Worm (Caenorhabditis elegans) whole organism, young adult: ENCODE results near the gene F38B6.7.
A peak's percentile ranks its signal among the peaks of the same experiment; 100 is the strongest.

Source experiments
- B0019.2 ChIP-seq: fragments of 200-800 bp; sonication (Bioruptor generic); conservative IDR thresholded peaks from 2 replicates; pipeline ENCODE4 v1.3.6; 2022; ENCODE audit warnings: missing genetic modification reagents, missing genetic modification characterization, missing compliant biosample characterization
- C06A6.2 ChIP-seq: fragments of 200-800 bp; sonication (Bioruptor generic); conservative IDR thresholded peaks from 2 replicates; pipeline ENCODE4 v1.3.6; 2022; ENCODE audit warnings: missing genetic modification characterization, missing compliant biosample characterization
- C17E4.6 ChIP-seq: fragments of 200-800 bp; sonication (Bioruptor generic); IDR thresholded peaks from 2 replicates; pipeline ENCODE4 v1.3.6; 2022; ENCODE audit warnings: missing genetic modification reagents, missing genetic modification characterization, missing compliant biosample characterization
- D2030.7 ChIP-seq: fragments of 200-800 bp; sonication (Bioruptor generic); IDR thresholded peaks from 2 replicates; pipeline ENCODE4 v1.3.6; 2022; ENCODE audit warnings: missing genetic modification reagents, missing genetic modification characterization, missing compliant biosample characterization
- F10E7.11 ChIP-seq: sonication (generic microtip); optimal IDR thresholded peaks from 2 replicates; lab custom pipeline; 2017; ENCODE audit warnings: mild to moderate bottlenecking, missing genetic modification characterization, moderate library complexity, missing compliant biosample characterization
- F22D6.2 ChIP-seq: sonication (generic microtip); optimal IDR thresholded peaks from 2 replicates; lab custom pipeline; 2016; ENCODE audit warnings: mild to moderate bottlenecking, missing genetic modification characterization, missing compliant biosample characterization
- F39B2.1 ChIP-seq: fragments of 200-800 bp; sonication (Bioruptor generic); IDR thresholded peaks from 2 replicates; pipeline ENCODE4 v1.3.6; 2022; ENCODE audit warnings: missing genetic modification reagents, missing genetic modification characterization, missing compliant biosample characterization
- F57A8.1 ChIP-seq: fragments of 200-800 bp; sonication (Bioruptor generic); optimal IDR thresholded peaks from 2 replicates; lab custom pipeline; 2018; ENCODE audit warnings: mild to moderate bottlenecking, missing genetic modification characterization, moderate library complexity, missing compliant biosample characterization
- F57C9.4 ChIP-seq: sonication (generic microtip); optimal IDR thresholded peaks from 2 replicates; lab custom pipeline; 2017; ENCODE audit warnings: mild to moderate bottlenecking, missing genetic modification characterization, missing compliant biosample characterization
- K11D2.4 ChIP-seq: fragments of 200-800 bp; sonication (Bioruptor generic); IDR thresholded peaks from 2 replicates; pipeline ENCODE4 v1.3.6; 2022; ENCODE audit warnings: missing genetic modification reagents, missing genetic modification characterization, missing compliant biosample characterization
- ZK185.1 ChIP-seq: sonication (generic microtip); optimal IDR thresholded peaks from 2 replicates; lab custom pipeline; 2016; ENCODE audit warnings: mild to moderate bottlenecking, missing genetic modification characterization, missing compliant biosample characterization; ENCODE audit not compliant: poor library complexity, severe bottlenecking
- ama-1 ChIP-seq, 3 experiments: fragments of 150-350 bp in 1 of 3; sonication (generic microtip) in 2 of 3; optimal IDR thresholded peaks; 2 replicates each; lab custom pipeline; 2014 to 2018; ENCODE audit warnings: missing biosample characterization in 2 of 3, missing genetic modification characterization in 2 of 3, missing genetic modification reagents in 2 of 3
- atf-7 ChIP-seq: sonication (generic microtip); optimal IDR thresholded peaks from 2 replicates; lab custom pipeline; 2017; ENCODE audit warnings: mild to moderate bottlenecking, missing genetic modification characterization, missing compliant biosample characterization
- cebp-1 ChIP-seq, 2 experiments: fragments of 200-800 bp in 1 of 2; sonication (Bioruptor generic) in 1 of 2; sonication (generic microtip) in 1 of 2; IDR thresholded peaks in 1 of 2; optimal IDR thresholded peaks in 1 of 2; 2 replicates each; pipeline versions ENCODE4 v1.3.6 to Lab custom; 2017 to 2022; ENCODE audit warnings: missing compliant biosample characterization in 2 of 2, missing genetic modification characterization in 2 of 2, mild to moderate bottlenecking in 1 of 2, missing genetic modification reagents in 1 of 2, moderate library complexity in 1 of 2
- ceh-27 ChIP-seq: fragments of 200-800 bp; sonication (Bioruptor generic); optimal IDR thresholded peaks from 2 replicates; lab custom pipeline; 2018; ENCODE audit warnings: mild to moderate bottlenecking, missing genetic modification characterization, moderate library complexity, missing compliant biosample characterization
- ceh-40 ChIP-seq: fragments of 200-800 bp; sonication (Bioruptor generic); IDR thresholded peaks from 2 replicates; pipeline ENCODE4 v1.3.6; 2022; ENCODE audit warnings: missing genetic modification characterization, missing compliant biosample characterization
- chd-7 ChIP-seq: sonication (generic microtip); optimal IDR thresholded peaks from 2 replicates; lab custom pipeline; 2016; ENCODE audit warnings: mild to moderate bottlenecking, missing genetic modification characterization, moderate library complexity, missing compliant biosample characterization
- dpl-1 ChIP-seq: fragments of 150-350 bp; optimal IDR thresholded peaks from 2 replicates; lab custom pipeline; 2014; ENCODE audit warnings: missing biosample characterization, missing genetic modification reagents, missing genetic modification characterization
- egl-18 ChIP-seq: fragments of 200-800 bp; sonication (Bioruptor generic); IDR thresholded peaks from 2 replicates; pipeline ENCODE4 v1.3.6; 2022; ENCODE audit warnings: missing genetic modification reagents, missing genetic modification characterization, missing compliant biosample characterization
- egl-44 ChIP-seq: fragments of 200-800 bp; sonication (Bioruptor generic); IDR thresholded peaks from 2 replicates; pipeline ENCODE4 v1.3.6; 2022; ENCODE audit warnings: missing genetic modification reagents, missing genetic modification characterization, missing compliant biosample characterization
- gei-17 ChIP-seq: fragments of 200-800 bp; sonication (Bioruptor generic); optimal IDR thresholded peaks from 2 replicates; lab custom pipeline; 2018; ENCODE audit warnings: mild to moderate bottlenecking, missing genetic modification characterization, missing compliant biosample characterization
- him-1 ChIP-seq: sonication (generic microtip); optimal IDR thresholded peaks from 2 replicates; lab custom pipeline; 2016; ENCODE audit warnings: missing genotype, missing genetic modification reagents, missing genetic modification characterization, missing compliant biosample characterization
- hlh-12 ChIP-seq: sonication (generic microtip); optimal IDR thresholded peaks from 2 replicates; lab custom pipeline; 2016; ENCODE audit warnings: missing genetic modification characterization, missing compliant biosample characterization
- hmg-1.2 ChIP-seq: fragments of 200-800 bp; sonication (Bioruptor generic); IDR thresholded peaks from 2 replicates; pipeline ENCODE4 v1.3.6; 2022; ENCODE audit warnings: missing genetic modification reagents, missing genetic modification characterization, missing compliant biosample characterization
- hmg-20 ChIP-seq: fragments of 200-800 bp; sonication (Bioruptor generic); IDR thresholded peaks from 2 replicates; pipeline ENCODE4 v1.3.6; 2022; ENCODE audit warnings: missing genetic modification reagents, missing genetic modification characterization, missing compliant biosample characterization
- hrde-1 ChIP-seq: sonication (generic microtip); optimal IDR thresholded peaks from 2 replicates; lab custom pipeline; 2016; ENCODE audit warnings: missing genetic modification characterization, mild to moderate bottlenecking, missing compliant biosample characterization, moderate library complexity, missing genotype, missing genetic modification reagents, borderline replicate concordance
- let-607 ChIP-seq, 2 experiments: fragments of 200-800 bp in 1 of 2; sonication (Bioruptor generic) in 1 of 2; sonication (generic microtip) in 1 of 2; optimal IDR thresholded peaks; 2 replicates each; lab custom pipeline; 2016 to 2018; ENCODE audit warnings: mild to moderate bottlenecking in 2 of 2, missing compliant biosample characterization in 2 of 2, missing genetic modification characterization in 2 of 2, moderate library complexity in 2 of 2, missing genotype in 1 of 2
- lin-35 ChIP-seq, 3 experiments: fragments of 150-350 bp in 2 of 3; sonication (generic microtip) in 1 of 3; optimal IDR thresholded peaks; 2 replicates each; lab custom pipeline; 2014 to 2018; ENCODE audit warnings: missing biosample characterization in 3 of 3, missing genetic modification characterization in 3 of 3, missing genetic modification reagents in 3 of 3
- lin-54 ChIP-seq: fragments of 200-800 bp; sonication (Bioruptor generic); optimal IDR thresholded peaks from 2 replicates; lab custom pipeline; 2018; ENCODE audit warnings: mild to moderate bottlenecking, missing genetic modification characterization, missing compliant biosample characterization
- madf-10 ChIP-seq: sonication (generic microtip); optimal IDR thresholded peaks from 2 replicates; lab custom pipeline; 2016; ENCODE audit warnings: mild to moderate bottlenecking, missing genetic modification characterization, missing compliant biosample characterization
- madf-8 ChIP-seq: fragments of 200-800 bp; sonication (Bioruptor generic); conservative IDR thresholded peaks from 2 replicates; pipeline ENCODE4 v1.3.6; 2022; ENCODE audit warnings: missing genetic modification reagents, missing genetic modification characterization, missing compliant biosample characterization
- mcd-1 ChIP-seq: fragments of 200-800 bp; sonication (Bioruptor generic); IDR thresholded peaks from 2 replicates; pipeline ENCODE4 v1.3.6; 2022; ENCODE audit warnings: missing genetic modification reagents, missing genetic modification characterization, missing compliant biosample characterization
- nfya-2 ChIP-seq: fragments of 200-800 bp; sonication (Bioruptor generic); IDR thresholded peaks from 2 replicates; pipeline ENCODE4 v1.3.6; 2022; ENCODE audit warnings: missing genetic modification reagents, missing genetic modification characterization, missing compliant biosample characterization
- nhr-80 ChIP-seq: sonication (generic microtip); optimal IDR thresholded peaks from 2 replicates; lab custom pipeline; 2016; ENCODE audit warnings: missing genetic modification characterization, missing compliant biosample characterization
- pha-4 ChIP-seq: fragments of 150-350 bp; sonication (generic microtip); optimal IDR thresholded peaks from 2 replicates; lab custom pipeline; 2014; ENCODE audit warnings: missing biosample characterization, missing genetic modification reagents, missing genetic modification characterization
- rcor-1 ChIP-seq: fragments of 200-800 bp; sonication (Bioruptor generic); IDR thresholded peaks from 2 replicates; pipeline ENCODE4 v1.3.6; 2022; ENCODE audit warnings: missing genetic modification reagents, missing genetic modification characterization, missing compliant biosample characterization
- rpc-1 ChIP-seq, 2 experiments: fragments of 150-350 bp in 1 of 2; sonication (generic microtip) in 1 of 2; optimal IDR thresholded peaks; 2 replicates each; lab custom pipeline; 2014 to 2018; ENCODE audit warnings: missing biosample characterization in 1 of 2, missing genetic modification characterization in 1 of 2, missing genetic modification reagents in 1 of 2, missing genotype in 1 of 2
- sea-2 ChIP-seq: fragments of 200-800 bp; sonication (Bioruptor generic); IDR thresholded peaks from 2 replicates; pipeline ENCODE4 v1.3.6; 2022; ENCODE audit warnings: missing genetic modification characterization, missing compliant biosample characterization
- tlf-1 ChIP-seq: fragments of 200-800 bp; sonication (Bioruptor generic); optimal IDR thresholded peaks from 2 replicates; lab custom pipeline; 2018; ENCODE audit warnings: mild to moderate bottlenecking, missing genetic modification characterization, missing compliant biosample characterization
- unc-62 ChIP-seq: fragments of 150-350 bp; optimal IDR thresholded peaks from 2 replicates; lab custom pipeline; 2014; ENCODE audit warnings: missing biosample characterization, missing genetic modification reagents, missing genetic modification characterization
- ztf-25 ChIP-seq: fragments of 200-800 bp; sonication (Bioruptor generic); IDR thresholded peaks from 2 replicates; pipeline ENCODE4 v1.3.6; 2022; ENCODE audit warnings: missing genetic modification reagents, missing genetic modification characterization, missing compliant biosample characterization
- ztf-28 ChIP-seq: fragments of 200-800 bp; sonication (Bioruptor generic); IDR thresholded peaks from 2 replicates; pipeline ENCODE4 v1.3.6; 2022; ENCODE audit warnings: missing genetic modification reagents, missing genetic modification characterization, missing compliant biosample characterization
- ztf-6 ChIP-seq: fragments of 200-800 bp; sonication (Bioruptor generic); IDR thresholded peaks from 2 replicates; pipeline ENCODE4 v1.3.6; 2022; ENCODE audit warnings: missing genetic modification reagents, missing genetic modification characterization, missing compliant biosample characterization

The F38B6.7 gene

ce11 chrX:6742891-6743290 is 44.7 kb upstream of the F38B6.7 start:
- TF ChIP-seq cebp-1 (GFP tag; IDR thresholded peaks at IDR 0.05; lab: Robert Waterston, UW) = no peak
- peak; percentile 21 for TF ChIP-seq cebp-1 (tag; optimal IDR thresholded peaks at IDR 0.05; lab: Kevin White, UChicago)
- peak; percentile 85 for TF ChIP-seq pha-4 (tag; lab: Kevin White, UChicago)
- no peak for TF ChIP-seq ceh-27 (GFP tag; lab: Kevin White, UChicago)
- peak; percentile 14; the same call in 1 of the 2 replicates for TF ChIP-seq hmg-1.2
- peak; percentile 88 for TF ChIP-seq ama-1 (optimal IDR thresholded peaks at IDR 0.05; lab: Kevin White, UChicago)
- no peak for TF ChIP-seq ama-1 (GFP tag; optimal IDR thresholded peaks at IDR 0.05; lab: Kevin White, UChicago)
- TF ChIP-seq madf-10 (tag; lab: Kevin White, UChicago) = peak; percentile 25
- TF ChIP-seq ZK185.1 (tag; lab: Kevin White, UChicago) = peak; percentile 36
- TF ChIP-seq lin-54 (GFP tag; lab: Kevin White, UChicago) = peak; percentile 10
- TF ChIP-seq C06A6.2 (GFP tag; lab: Robert Waterston, UW) = peak; percentile 60; the same call in 1 of the 2 replicates
- TF ChIP-seq nhr-80 (tag; lab: Kevin White, UChicago) = peak; percentile 51
- peak in 1 of 3 experiments; percentile 17 for TF ChIP-seq lin-35 (GFP tag; optimal IDR thresholded peaks at IDR 0.05; lab: Kevin White, UChicago)
- no peak for TF ChIP-seq ztf-28
- no peak for TF ChIP-seq tlf-1 (GFP tag; lab: Kevin White, UChicago)
- no peak for TF ChIP-seq unc-62
- TF ChIP-seq chd-7 = peak; percentile 2

- TF ChIP-seq let-607 (tag; optimal IDR thresholded peaks at IDR 0.05; lab: Kevin White, UChicago) (peak in 1 of 2 experiments; percentile 28), F10E7.11 (tag; lab: Kevin White, UChicago) (no peak), madf-8 (GFP tag; lab: Robert Waterston, UW) (no peak), nhr-80 (tag; lab: Kevin White, UChicago) (peak; percentile 37), ceh-40 (GFP tag; lab: Robert Waterston, UW) (0 out of 2 replicates have a peak, but pooled peaks have one; percentile 52), cebp-1 (GFP tag; IDR thresholded peaks at IDR 0.05; lab: Robert Waterston, UW) (peak; percentile 69), cebp-1 (tag; optimal IDR thresholded peaks at IDR 0.05; lab: Kevin White, UChicago) (peak; percentile 85), rpc-1 (optimal IDR thresholded peaks at IDR 0.05; lab: Kevin White, UChicago) (no peak), rpc-1 (tag; optimal IDR thresholded peaks at IDR 0.05; lab: Kevin White, UChicago) (no peak), hlh-12 (tag; lab: Kevin White, UChicago) (no peak), ztf-25 (no peak), hmg-20 (GFP tag; lab: Robert Waterston, UW) (no peak), dpl-1 (GFP tag; lab: Kevin White, UChicago) (no peak), ztf-28 (no peak), F57A8.1 (GFP tag; lab: Kevin White, UChicago) (no peak), sea-2 (no peak), B0019.2 (GFP tag; lab: Robert Waterston, UW) (no peak), lin-35 (GFP tag; optimal IDR thresholded peaks at IDR 0.05; lab: Kevin White, UChicago) (peak in 1 of 3 experiments; percentile 14), egl-18 (no peak), F57C9.4 (tag; lab: Kevin White, UChicago) (no peak), ztf-6 (no peak), rcor-1 (GFP tag; lab: Robert Waterston, UW) (peak; percentile 60), nfya-2 (no peak), egl-44 (peak; percentile 51; the same call in 1 of the 2 replicates), F22D6.2 (tag; lab: Kevin White, UChicago) (peak; percentile 59), K11D2.4 (peak; percentile 69; the same call in 1 of the 2 replicates), F39B2.1 (GFP tag; lab: Robert Waterston, UW) (no peak), gei-17 (GFP tag; lab: Kevin White, UChicago) (peak; percentile 65), him-1 (tag; lab: Kevin White, UChicago) (no peak), ama-1 (optimal IDR thresholded peaks at IDR 0.05; lab: Kevin White, UChicago) (no peak), ama-1 (GFP tag; optimal IDR thresholded peaks at IDR 0.05; lab: Kevin White, UChicago) (no peak), C17E4.6 (GFP tag; lab: Robert Waterston, UW) (no peak), ZK185.1 (tag; lab: Kevin White, UChicago) (peak; percentile 58), mcd-1 (peak; percentile 70), D2030.7 (GFP tag; lab: Robert Waterston, UW) (no peak), atf-7 (peak; percentile 51), hrde-1 (no peak)
Observed at ce11 chrX:6742011-6742683, 44.0 kb upstream of the F38B6.7 start, which contains the start of gene mdl-1. Gene mdl-1 (plus strand): TSS chrX:6742351.
